Worm (Caenorhabditis elegans): ENCODE measurements around the gene pdha-1.
A peak's percentile ranks its signal among the peaks of the same experiment; 100 is the strongest.

Gene pdha-1

ce11 chrII:8075324-8075810 lies 9.3 kb downstream of the pdha-1 start, which contains the start of gene K02C4.2 (continued):
- peak; percentile 58; the same call in 1 of the 2 replicates for TF ChIP-seq Y56A3A.18 (GFP tag; IDR thresholded peaks at IDR 0.05)
- peak; percentile 81 for TF ChIP-seq mes-4 (tag; optimal IDR thresholded peaks at IDR 0.05)
- peak; percentile 66; the same call in 1 of the 2 replicates for TF ChIP-seq pbrm-1 (GFP tag; IDR thresholded peaks at IDR 0.05)
- peak; percentile 84 for TF ChIP-seq B0261.1 (tag; optimal IDR thresholded peaks at IDR 0.05)
- peak; percentile 63 for TF ChIP-seq hrde-1 (tag; optimal IDR thresholded peaks at IDR 0.05; ENCODE audit: borderline replicate concordance)
- peak; percentile 87 for TF ChIP-seq mxl-1 (tag; optimal IDR thresholded peaks at IDR 0.05)
- TF ChIP-seq Y53F4B.3 (GFP tag; IDR thresholded peaks at IDR 0.05): no peak
- TF ChIP-seq ets-4 (GFP tag; optimal IDR thresholded peaks at IDR 0.05): peak; percentile 79
- peak; percentile 72 for TF ChIP-seq madf-6 (GFP tag; IDR thresholded peaks at IDR 0.05)
- TF ChIP-seq lin-26 (GFP tag; IDR thresholded peaks at IDR 0.05): peak; percentile 95
- TF ChIP-seq unc-130 (GFP tag; optimal IDR thresholded peaks at IDR 0.05): peak; percentile 68
- peak; percentile 69 for TF ChIP-seq ztf-3 (GFP tag; optimal IDR thresholded peaks at IDR 0.05)
- peak; percentile 73 for TF ChIP-seq sptf-2 (GFP tag; optimal IDR thresholded peaks at IDR 0.05)
- peak; percentile 59 for TF ChIP-seq atf-7 (tag; optimal IDR thresholded peaks at IDR 0.05)
- peak; percentile 75 for TF ChIP-seq tlf-1 (GFP tag; optimal IDR thresholded peaks at IDR 0.05)
- peak; percentile 28; the same call in 1 of the 2 replicates for TF ChIP-seq F33H1.4 (GFP tag; IDR thresholded peaks at IDR 0.05)
- peak; percentile 60 for TF ChIP-seq athp-1 (tag; optimal IDR thresholded peaks at IDR 0.05)
- no peak for TF ChIP-seq unc-62 (GFP tag; optimal IDR thresholded peaks at IDR 0.05)
- TF ChIP-seq F57C9.4 (tag; optimal IDR thresholded peaks at IDR 0.05): peak; percentile 1
- TF ChIP-seq ztf-28 (GFP tag; IDR thresholded peaks at IDR 0.05): peak; percentile 73; the same call in 1 of the 2 replicates
- TF ChIP-seq bed-1 (GFP tag; IDR thresholded peaks at IDR 0.05): no peak
- no peak for TF ChIP-seq nhr-120 (GFP tag; IDR thresholded peaks at IDR 0.05)
- TF ChIP-seq F23B12.7 (tag; optimal IDR thresholded peaks at IDR 0.05; ENCODE audit: insufficient read depth): peak; percentile 76
- 0 out of 2 replicates have a peak, but pooled peaks have one; percentile 53 for TF ChIP-seq ztf-25 (GFP tag; IDR thresholded peaks at IDR 0.05)
- peak; percentile 67 for TF ChIP-seq B0336.3 (GFP tag; IDR thresholded peaks at IDR 0.05)
- peak; percentile 93 for TF ChIP-seq die-1 (tag; optimal IDR thresholded peaks at IDR 0.05)
- no peak for TF ChIP-seq ceh-58 (GFP tag; IDR thresholded peaks at IDR 0.05)
- TF ChIP-seq K12H6.12 (tag; optimal IDR thresholded peaks at IDR 0.05): peak; percentile 73
- peak; percentile 25 for TF ChIP-seq akir-1 (GFP tag; optimal IDR thresholded peaks at IDR 0.05)
- peak; percentile 68 for TF ChIP-seq lsl-1 (GFP tag; optimal IDR thresholded peaks at IDR 0.05)
- peak; percentile 86 for TF ChIP-seq ZK185.1 (tag; optimal IDR thresholded peaks at IDR 0.05; ENCODE audit: poor library complexity, severe bottlenecking)
- TF ChIP-seq lin-35 (GFP tag; optimal IDR thresholded peaks at IDR 0.05): peak in 1 of 3 experiments; percentile 72
- no peak for TF ChIP-seq nfya-2 (GFP tag; IDR thresholded peaks at IDR 0.05)
- peak; percentile 44 for TF ChIP-seq ztf-22 (GFP tag; optimal IDR thresholded peaks at IDR 0.05)
- no peak for TF ChIP-seq hlh-26 (GFP tag; conservative IDR thresholded peaks at IDR 0.05)
- peak; percentile 69 for TF ChIP-seq lin-40 (tag; optimal IDR thresholded peaks at IDR 0.05)
- TF ChIP-seq T26A5.8 (tag; optimal IDR thresholded peaks at IDR 0.05): no peak
- peak; percentile 95 for TF ChIP-seq tbp1 (GFP tag; optimal IDR thresholded peaks at IDR 0.05)
- no peak for TF ChIP-seq Y95B8A.8 (GFP tag; IDR thresholded peaks at IDR 0.05)
- 0 out of 2 replicates have a peak, but pooled peaks have one; percentile 58 for TF ChIP-seq sea-2 (GFP tag; IDR thresholded peaks at IDR 0.05)
